Worm (Caenorhabditis elegans) whole organism, L2 larva: ENCODE data around the gene snpc-1.2.

Experiments
- F13H6.1 ChIP-seq: sonication (generic microtip); optimal IDR thresholded peaks from 2 replicates; lab custom pipeline; 2016; ENCODE audit warnings: missing genetic modification characterization, missing compliant biosample characterization
- ZK546.5 ChIP-seq: sonication (generic microtip); optimal IDR thresholded peaks from 2 replicates; lab custom pipeline; 2017; ENCODE audit warnings: missing biosample characterization, missing genetic modification characterization
- ama-1 ChIP-seq: fragments of 150-350 bp; optimal IDR thresholded peaks from 2 replicates; lab custom pipeline; 2018; ENCODE audit warnings: inconsistent platforms
- lin-11 ChIP-seq: fragments of 150-350 bp; sonication (generic microtip); optimal IDR thresholded peaks from 2 replicates; lab custom pipeline; 2014; ENCODE audit warnings: missing biosample characterization, missing genetic modification characterization, inconsistent platforms, mixed read lengths
- lsy-2 ChIP-seq, 2 experiments: fragments of 150-350 bp in 1 of 2; sonication (generic microtip) in 1 of 2; optimal IDR thresholded peaks; 2 replicates each; lab custom pipeline; 2014 to 2017; ENCODE audit warnings: missing biosample characterization in 2 of 2, missing genetic modification characterization in 2 of 2
- nhr-11 ChIP-seq: fragments of 150-350 bp; optimal IDR thresholded peaks from 2 replicates; lab custom pipeline; 2014; ENCODE audit warnings: missing biosample characterization, missing genetic modification characterization
- unc-62 ChIP-seq: fragments of 150-350 bp; optimal IDR thresholded peaks from 2 replicates; lab custom pipeline; 2014; ENCODE audit warnings: missing biosample characterization, missing genetic modification reagents, missing genetic modification characterization

DNA sequence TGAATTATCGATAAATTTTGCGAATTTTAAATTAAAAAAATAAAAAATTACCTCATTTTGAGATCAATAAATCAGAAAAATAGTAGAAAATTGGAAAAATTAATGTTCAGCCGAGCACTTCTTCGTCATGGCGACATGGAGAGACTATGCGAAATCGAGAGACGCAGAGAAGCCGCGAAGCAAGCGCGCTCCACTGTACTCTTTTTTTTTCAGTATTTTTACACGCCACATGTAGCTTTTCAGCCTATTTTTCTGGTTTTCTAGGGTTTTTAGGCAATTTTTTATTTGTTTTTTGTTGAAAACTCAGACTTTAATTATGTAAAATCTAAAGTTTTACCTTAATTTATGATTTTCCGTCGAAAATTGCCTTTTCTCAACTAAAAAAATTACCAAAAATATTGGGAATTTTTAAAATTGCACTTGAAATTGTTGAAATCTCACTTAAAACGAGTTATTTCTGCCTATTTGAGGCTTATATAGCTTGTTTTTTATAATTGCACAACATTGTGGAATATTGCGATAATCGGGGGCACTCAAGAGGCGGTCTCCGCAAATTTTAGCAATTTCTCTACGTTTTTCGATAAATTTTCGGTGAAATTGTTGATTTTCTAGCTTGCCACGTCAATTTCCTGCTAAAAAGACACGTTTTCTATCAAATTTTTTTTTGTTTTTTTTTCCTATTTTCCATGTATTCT lies 16.5 kb downstream of the snpc-1.2 start, which contains the start of gene Y39E4B.10:
- peak; percentile 9 for TF ChIP-seq lin-11 (tag; lab: Kevin White, UChicago)
- TF ChIP-seq ama-1, result no peak
- no peak for TF ChIP-seq ZK546.5 (tag; lab: Kevin White, UChicago)
- TF ChIP-seq nhr-11, result no peak
- TF ChIP-seq F13H6.1, result peak; percentile 10
- peak; percentile 2 to 64 for TF ChIP-seq lsy-2 (tag; optimal IDR thresholded peaks at IDR 0.05; lab: Kevin White, UChicago)
- no peak for TF ChIP-seq unc-62 (GFP tag; lab: Kevin White, UChicago)
